Fruit fly (Drosophila melanogaster) whole organism, wandering third instar larva: ENCODE data around the gene CG15336.

ENCODE experiments used
- Abd-B ChIP-seq: fragments of >200 bp; optimal IDR thresholded peaks from 2 replicates; lab custom pipeline; 2017; ENCODE audit warnings: missing biosample characterization, missing genetic modification characterization
- CG9705 ChIP-seq: fragments of 200-800 bp; sonication (Bioruptor generic); optimal IDR thresholded peaks from 2 replicates; lab custom pipeline; 2018; ENCODE audit warnings: missing biosample characterization, mild to moderate bottlenecking, missing genetic modification characterization
- Dfd ChIP-seq: fragments of >200 bp; optimal IDR thresholded peaks from 2 replicates; lab custom pipeline; 2017; ENCODE audit warnings: missing biosample characterization, missing genetic modification characterization
- Dif ChIP-seq: fragments of 200-275, 200-300 bp; sonication (Bioruptor generic); optimal IDR thresholded peaks from 2 replicates; lab custom pipeline; 2018; ENCODE audit warnings: missing biosample characterization, missing genetic modification characterization; ENCODE audit not compliant: partially characterized antibody
- GATAd ChIP-seq: sonication (Bioruptor generic); optimal IDR thresholded peaks from 2 replicates; lab custom pipeline; 2016; ENCODE audit warnings: missing biosample characterization, missing genetic modification characterization
- Hnf4 ChIP-seq: fragments of 200-800 bp; sonication (Bioruptor generic); optimal IDR thresholded peaks from 2 replicates; lab custom pipeline; 2016; ENCODE audit warnings: missing biosample characterization, mild to moderate bottlenecking, missing genetic modification characterization
- Hr83 ChIP-seq: fragments of 200-300 bp; sonication (Bioruptor generic); optimal IDR thresholded peaks from 2 replicates; lab custom pipeline; 2016; ENCODE audit warnings: missing biosample characterization, mild to moderate bottlenecking, missing genetic modification characterization, moderate library complexity; ENCODE audit not compliant: poor library complexity, severe bottlenecking
- Jra ChIP-seq: sonication (Bioruptor generic); optimal IDR thresholded peaks from 2 replicates; lab custom pipeline; 2016; ENCODE audit warnings: missing biosample characterization, missing genetic modification characterization
- Mio ChIP-seq: sonication (Bioruptor generic); optimal IDR thresholded peaks from 2 replicates; lab custom pipeline; 2016; ENCODE audit warnings: missing biosample characterization, missing genetic modification characterization
- Myc ChIP-seq: fragments of >200 bp; optimal IDR thresholded peaks from 2 replicates; lab custom pipeline; 2017
- N ChIP-seq: fragments of >200 bp; optimal IDR thresholded peaks from 2 replicates; lab custom pipeline; 2018; ENCODE audit warnings: missing biosample characterization, missing external identifiers, missing genetic modification characterization
- OdsH ChIP-seq: fragments of 200-800 bp; sonication (Bioruptor generic); optimal IDR thresholded peaks from 2 replicates; lab custom pipeline; 2016; ENCODE audit warnings: missing biosample characterization, mild to moderate bottlenecking, missing genetic modification characterization
- Rel ChIP-seq, 2 experiments: fragments of 200-800 bp; sonication (Bioruptor generic) in 1 of 2; optimal IDR thresholded peaks; 2 replicates in 1 of 2; 3 replicates in 1 of 2; lab custom pipeline; 2016 to 2019; ENCODE audit warnings: mild to moderate bottlenecking in 2 of 2, missing biosample characterization in 2 of 2, missing genetic modification characterization in 2 of 2, moderate library complexity in 1 of 2
- Sp1 ChIP-seq: fragments of 200-800 bp; sonication (Bioruptor generic); optimal IDR thresholded peaks from 3 replicates; lab custom pipeline; 2019; ENCODE audit warnings: missing biosample characterization, mild to moderate bottlenecking, missing genetic modification characterization, moderate library complexity
- br ChIP-seq: fragments of 200-800 bp; sonication (Bioruptor generic); optimal IDR thresholded peaks from 2 replicates; lab custom pipeline; 2016; ENCODE audit warnings: missing biosample characterization, missing genetic modification characterization
- brk ChIP-seq: fragments of 200-800 bp; sonication (Bioruptor generic); optimal IDR thresholded peaks from 2 replicates; lab custom pipeline; 2016; ENCODE audit warnings: missing biosample characterization, mild to moderate bottlenecking, missing genetic modification characterization
- dmrt93B ChIP-seq: fragments of 200-800 bp; sonication (Bioruptor generic); optimal IDR thresholded peaks from 2 replicates; lab custom pipeline; 2018; ENCODE audit warnings: missing biosample characterization, mild to moderate bottlenecking, missing genetic modification characterization
- dsf ChIP-seq: sonication (Bioruptor generic); optimal IDR thresholded peaks from 2 replicates; lab custom pipeline; 2016; ENCODE audit warnings: missing biosample characterization, missing genetic modification characterization, borderline replicate concordance
- ey ChIP-seq: fragments of 200-800 bp; sonication (Bioruptor generic); optimal IDR thresholded peaks from 2 replicates; lab custom pipeline; 2016; ENCODE audit warnings: missing biosample characterization, missing genetic modification characterization
- foxo ChIP-seq, 2 experiments: fragments of 200-800 bp; sonication (Bioruptor generic); optimal IDR thresholded peaks; 2 replicates in 1 of 2; 3 replicates in 1 of 2; lab custom pipeline; 2016 to 2017; ENCODE audit warnings: missing biosample characterization in 2 of 2, missing genetic modification characterization in 2 of 2
- fru ChIP-seq: fragments of 200-800 bp; sonication (Bioruptor generic); optimal IDR thresholded peaks from 3 replicates; lab custom pipeline; 2016; ENCODE audit warnings: missing biosample characterization, mild to moderate bottlenecking, missing genetic modification characterization
- h ChIP-seq: fragments of 200-800 bp; sonication (Bioruptor generic); optimal IDR thresholded peaks from 3 replicates; lab custom pipeline; 2016; ENCODE audit warnings: missing biosample characterization, mild to moderate bottlenecking, missing genetic modification characterization
- jim ChIP-seq: fragments of 175-275, 200-325 bp; sonication (Bioruptor generic); optimal IDR thresholded peaks from 2 replicates; lab custom pipeline; 2016; ENCODE audit warnings: missing biosample characterization, mild to moderate bottlenecking, missing genetic modification characterization
- lola ChIP-seq: fragments of >200 bp; optimal IDR thresholded peaks from 2 replicates; lab custom pipeline; 2017; ENCODE audit warnings: missing biosample characterization, missing genetic modification characterization
- pan ChIP-seq: fragments of >200 bp; optimal IDR thresholded peaks from 2 replicates; lab custom pipeline; 2017
- psq ChIP-seq: fragments of 200-800 bp; sonication (Bioruptor generic); optimal IDR thresholded peaks from 3 replicates; lab custom pipeline; 2017; ENCODE audit warnings: missing biosample characterization, mild to moderate bottlenecking, missing genetic modification characterization, moderate library complexity
- rgr ChIP-seq: fragments of 200-800 bp; sonication (Bioruptor generic); optimal IDR thresholded peaks from 3 replicates; lab custom pipeline; 2016; ENCODE audit warnings: missing biosample characterization, mild to moderate bottlenecking, missing genetic modification characterization
- sage ChIP-seq: fragments of 200-800 bp; sonication (Bioruptor generic); optimal IDR thresholded peaks from 2 replicates; lab custom pipeline; 2016; ENCODE audit warnings: missing biosample characterization, mild to moderate bottlenecking, missing genetic modification characterization
- sv ChIP-seq: fragments of 200-800 bp; sonication (Bioruptor generic); optimal IDR thresholded peaks from 3 replicates; lab custom pipeline; 2016; ENCODE audit warnings: missing biosample characterization, missing genetic modification characterization
- tai ChIP-seq: sonication (Bioruptor generic); optimal IDR thresholded peaks from 2 replicates; lab custom pipeline; 2016; ENCODE audit warnings: missing biosample characterization, missing genetic modification characterization
- usp ChIP-seq: fragments of >200 bp; optimal IDR thresholded peaks from 2 replicates; lab custom pipeline; 2017; ENCODE audit warnings: missing biosample characterization, missing genetic modification characterization
- woc ChIP-seq: sonication (Bioruptor generic); optimal IDR thresholded peaks from 2 replicates; lab custom pipeline; 2016; ENCODE audit warnings: missing biosample characterization, mild to moderate bottlenecking, missing genetic modification characterization

The CG15336 gene

dm6 chrX:8116813-8117212 is 30.9 kb upstream of the CG15336 start, which contains the start of gene CG1575:
Gene CG1575 (plus strand): TSS chrX:8117012.
- TF ChIP-seq Dif (GFP tag; lab: Kevin White, UChicago), result no peak
- TF ChIP-seq CG9705 (GFP tag; lab: Kevin White, UChicago), result no peak
- no peak for TF ChIP-seq Myc
- TF ChIP-seq Hr83 (GFP tag; lab: Kevin White, UChicago), result no peak
- TF ChIP-seq Jra (GFP tag; lab: Kevin White, UChicago), result no peak
- no peak for TF ChIP-seq Mio
- TF ChIP-seq br (GFP tag; lab: Kevin White, UChicago), result no peak
- TF ChIP-seq rgr (GFP tag; lab: Kevin White, UChicago), result no peak
- no peak for TF ChIP-seq brk (GFP tag; lab: Kevin White, UChicago)
- no peak for TF ChIP-seq Abd-B
- TF ChIP-seq N, result no peak
- no peak for TF ChIP-seq foxo (GFP tag; optimal IDR thresholded peaks at IDR 0.05; lab: Kevin White, UChicago)
- TF ChIP-seq dsf (GFP tag; lab: Kevin White, UChicago), result no peak
- TF ChIP-seq Dfd (GFP tag; lab: Kevin White, UChicago), result no peak
- TF ChIP-seq Hnf4 (GFP tag; lab: Kevin White, UChicago), result no peak
- no peak for TF ChIP-seq OdsH (GFP tag; lab: Kevin White, UChicago)
- TF ChIP-seq sage (GFP tag; lab: Kevin White, UChicago), result no peak
- TF ChIP-seq psq (GFP tag; lab: Kevin White, UChicago), result no peak
- no peak for TF ChIP-seq Rel (GFP tag; optimal IDR thresholded peaks at IDR 0.05; lab: Kevin White, UChicago)
- TF ChIP-seq Rel (tag; optimal IDR thresholded peaks at IDR 0.05; lab: Kevin White, UChicago), result no peak
- TF ChIP-seq fru (GFP tag; lab: Kevin White, UChicago), result no peak

- TF ChIP-seq Hr83 (GFP tag; lab: Kevin White, UChicago) (no peak), Abd-B (no peak), rgr (GFP tag; lab: Kevin White, UChicago) (no peak), Dfd (GFP tag; lab: Kevin White, UChicago) (no peak)
Measured at dm6 chrX:8120939-8121338, 26.8 kb upstream of the CG15336 start, which contains the start of gene CG2260. Gene CG2260 (minus strand): TSS chrX:8121147.

dm6 chrX:8122834-8123233 is 24.9 kb upstream of the CG15336 start:
- TF ChIP-seq CG9705 (GFP tag; lab: Kevin White, UChicago) (no peak), rgr (GFP tag; lab: Kevin White, UChicago) (no peak), GATAd (no peak), Hr83 (GFP tag; lab: Kevin White, UChicago) (no peak), Hnf4 (GFP tag; lab: Kevin White, UChicago) (no peak), Dfd (GFP tag; lab: Kevin White, UChicago) (no peak), sage (GFP tag; lab: Kevin White, UChicago) (no peak), h (GFP tag; lab: Kevin White, UChicago) (no peak), psq (GFP tag; lab: Kevin White, UChicago) (no peak), ey (GFP tag; lab: Kevin White, UChicago) (no peak)

DNA sequence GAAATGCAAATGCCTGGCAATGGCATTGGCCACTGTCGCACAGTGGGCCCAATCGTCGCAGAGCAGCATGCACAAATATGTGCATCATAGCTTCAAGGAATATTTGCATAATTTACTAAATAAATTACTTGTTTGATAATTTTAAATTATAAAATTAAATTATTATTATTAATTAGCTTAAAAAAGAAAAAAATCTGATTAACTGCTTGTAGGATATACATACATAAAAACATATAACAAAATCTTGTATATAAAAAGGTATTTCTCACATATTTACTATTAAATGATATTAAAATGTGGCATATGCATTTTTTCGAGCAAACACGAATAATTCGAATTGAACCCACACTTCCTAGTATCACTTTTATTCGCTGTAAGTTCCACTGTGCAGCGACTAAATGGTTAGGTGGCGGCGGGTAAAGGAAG is 22.5 kb upstream of the CG15336 start:
- TF ChIP-seq h (GFP tag; lab: Kevin White, UChicago), result no peak
- TF ChIP-seq Myc, result no peak
- no peak for TF ChIP-seq lola (GFP tag; lab: Kevin White, UChicago)
- no peak for TF ChIP-seq dmrt93B
- no peak for TF ChIP-seq Dif (GFP tag; lab: Kevin White, UChicago)
- no peak for TF ChIP-seq Hnf4 (GFP tag; lab: Kevin White, UChicago)
- no peak for TF ChIP-seq Abd-B
- TF ChIP-seq Sp1 (GFP tag; lab: Kevin White, UChicago), result no peak
- no peak for TF ChIP-seq woc (GFP tag; lab: Kevin White, UChicago)
- TF ChIP-seq usp (GFP tag; lab: Kevin White, UChicago), result no peak
- no peak for TF ChIP-seq dsf (GFP tag; lab: Kevin White, UChicago)
- no peak for TF ChIP-seq CG9705 (GFP tag; lab: Kevin White, UChicago)
- TF ChIP-seq tai (GFP tag; lab: Kevin White, UChicago), result no peak
- TF ChIP-seq sv (GFP tag; lab: Kevin White, UChicago), result no peak
- TF ChIP-seq Mio, result no peak
- TF ChIP-seq pan (lab: Kevin White, UChicago), result no peak
- no peak for TF ChIP-seq Hr83 (GFP tag; lab: Kevin White, UChicago)
- no peak for TF ChIP-seq jim (GFP tag; lab: Kevin White, UChicago)
- TF ChIP-seq, all 38 proteins: peak for 0
